Worm (Caenorhabditis elegans): Measurements from ENCODE around the gene Y43C5B.2.

DNA sequence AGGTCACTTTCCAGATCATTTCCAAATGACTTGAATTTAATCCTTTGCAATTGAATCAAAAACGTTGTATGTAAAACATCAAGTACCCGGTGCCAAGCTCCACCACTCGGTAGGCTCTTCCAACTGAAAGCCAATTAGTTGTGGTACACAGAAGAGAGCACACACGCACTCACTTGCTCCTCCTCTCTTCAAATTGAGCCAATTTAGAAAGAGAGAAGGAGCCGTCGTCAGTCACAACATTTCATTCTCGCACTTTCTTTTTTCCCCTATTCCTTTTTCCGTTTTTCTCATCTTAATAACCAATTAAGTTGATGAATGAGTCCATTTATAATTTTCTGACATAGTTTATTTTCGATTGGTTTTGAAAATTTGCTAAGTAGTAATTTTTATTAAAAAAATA is 46.1 kb upstream of the Y43C5B.2 start:
- TF ChIP-seq nhr-11 (tag; optimal IDR thresholded peaks at IDR 0.05) (no peak), ztf-11 (tag; optimal IDR thresholded peaks at IDR 0.05) (no peak), unc-130 (GFP tag; optimal IDR thresholded peaks at IDR 0.05) (no peak), arid-1 (GFP tag; conservative IDR thresholded peaks at IDR 0.05) (no peak), zag-1 (tag; optimal IDR thresholded peaks at IDR 0.05) (no peak), aly-2 (tag; optimal IDR thresholded peaks at IDR 0.05) (no peak), pha-4 (GFP tag; IDR thresholded peaks at IDR 0.05) (no peak), pha-4 (tag; optimal IDR thresholded peaks at IDR 0.05) (no peak), lsy-2 (tag; optimal IDR thresholded peaks at IDR 0.05) (no peak), nhr-10 (tag; optimal IDR thresholded peaks at IDR 0.05) (no peak), daf-8 (GFP tag; IDR thresholded peaks at IDR 0.05) (no peak), mxl-3 (GFP tag; optimal IDR thresholded peaks at IDR 0.05) (no peak)

All from whole organism, L4 larva.